Worm (Caenorhabditis elegans) whole organism, L4 larva: ENCODE results near the gene F13H10.3.
A peak's percentile ranks its signal among the peaks of the same experiment; 100 is the strongest.

Experiments used
- F37D6.2 ChIP-seq: sonication (generic microtip); optimal IDR thresholded peaks from 2 replicates; lab custom pipeline; 2016; ENCODE audit warnings: mild to moderate bottlenecking, missing genetic modification characterization, missing compliant biosample characterization
- F49E8.2 ChIP-seq: sonication (generic microtip); optimal IDR thresholded peaks from 2 replicates; lab custom pipeline; 2016; ENCODE audit warnings: missing compliant biosample characterization, mild to moderate bottlenecking, missing genetic modification characterization, borderline replicate concordance
- T20F7.1 ChIP-seq: fragments of 200-800 bp; sonication (Bioruptor generic); optimal IDR thresholded peaks from 2 replicates; lab custom pipeline; 2018; ENCODE audit warnings: mild to moderate bottlenecking, missing genetic modification characterization, missing compliant biosample characterization
- Y48G9A.11 ChIP-seq: fragments of 200-800 bp; sonication (Bioruptor generic); IDR thresholded peaks from 2 replicates; pipeline ENCODE4 v1.3.6; 2022; ENCODE audit warnings: missing genetic modification reagents, missing genetic modification characterization, missing compliant biosample characterization
- ZK337.2 ChIP-seq: fragments of 200-800 bp; sonication (Bioruptor generic); IDR thresholded peaks from 2 replicates; pipeline ENCODE4 v1.3.6; 2022; ENCODE audit warnings: missing genetic modification reagents, missing genetic modification characterization, missing compliant biosample characterization
- aha-1 ChIP-seq: fragments of 150-350 bp; peaks from one replicate; lab custom pipeline; 2014; ENCODE audit warnings: missing biosample characterization, missing genetic modification characterization
- aly-2 ChIP-seq: sonication (generic microtip); optimal IDR thresholded peaks from 2 replicates; lab custom pipeline; 2018; ENCODE audit warnings: missing biosample characterization, missing genetic modification characterization
- arid-1 ChIP-seq: fragments of 200-800 bp; sonication (Bioruptor generic); conservative IDR thresholded peaks from 2 replicates; pipeline ENCODE4 v1.3.6; 2022; ENCODE audit warnings: missing genetic modification reagents, missing genetic modification characterization, missing compliant biosample characterization
- attf-4 ChIP-seq: sonication (generic microtip); optimal IDR thresholded peaks from 3 replicates; lab custom pipeline; 2017; ENCODE audit warnings: missing biosample characterization, missing genetic modification characterization
- ceh-20 ChIP-seq: fragments of 200-800 bp; sonication (Bioruptor generic); IDR thresholded peaks from 2 replicates; pipeline ENCODE4 v1.3.6; 2022; ENCODE audit warnings: missing genetic modification reagents, missing genetic modification characterization, missing compliant biosample characterization
- ceh-44 ChIP-seq: fragments of 200-800 bp; sonication (Bioruptor generic); IDR thresholded peaks from 2 replicates; pipeline ENCODE4 v1.3.6; 2022; ENCODE audit warnings: missing genetic modification reagents, missing genetic modification characterization, missing compliant biosample characterization
- ceh-62 ChIP-seq: sonication (generic microtip); optimal IDR thresholded peaks from 2 replicates; lab custom pipeline; 2017; ENCODE audit warnings: missing biosample characterization, missing genetic modification characterization
- ces-1 ChIP-seq: fragments of 150-350 bp; sonication (generic microtip); optimal IDR thresholded peaks from 4 replicates; lab custom pipeline; 2014; ENCODE audit warnings: missing biosample characterization, missing genetic modification reagents, missing genetic modification characterization
- ctbp-1 ChIP-seq: fragments of 200-800 bp; sonication (Bioruptor generic); IDR thresholded peaks from 2 replicates; pipeline ENCODE4 v1.3.6; 2022; ENCODE audit warnings: missing genetic modification reagents, missing genetic modification characterization, missing compliant biosample characterization
- daf-12 ChIP-seq: fragments of 150-350 bp; optimal IDR thresholded peaks from 2 replicates; lab custom pipeline; 2014; ENCODE audit warnings: missing biosample characterization, missing genetic modification reagents, missing genetic modification characterization
- daf-16 ChIP-seq, 3 experiments: sonication (generic microtip); optimal IDR thresholded peaks; 2 replicates each; lab custom pipeline; 2016 to 2017; ENCODE audit warnings: missing genetic modification characterization in 3 of 3, missing genetic modification reagents in 3 of 3, mild to moderate bottlenecking in 2 of 3, missing compliant biosample characterization in 2 of 3, missing biosample characterization in 1 of 3, moderate library complexity in 1 of 3
- daf-8 ChIP-seq: fragments of 200-800 bp; sonication (Bioruptor generic); IDR thresholded peaks from 2 replicates; pipeline ENCODE4 v1.3.6; 2022; ENCODE audit warnings: missing genetic modification characterization, missing compliant biosample characterization
- dmd-6 ChIP-seq: fragments of 200-800 bp; sonication (Bioruptor generic); IDR thresholded peaks from 2 replicates; pipeline ENCODE4 v1.3.6; 2022; ENCODE audit warnings: missing genetic modification reagents, missing genetic modification characterization, missing compliant biosample characterization
- dpl-1 ChIP-seq: fragments of 150-350 bp; optimal IDR thresholded peaks from 2 replicates; lab custom pipeline; 2014; ENCODE audit warnings: missing biosample characterization, missing genetic modification reagents, missing genetic modification characterization
- duxl-1 ChIP-seq: sonication (generic microtip); optimal IDR thresholded peaks from 2 replicates; lab custom pipeline; 2016; ENCODE audit warnings: mild to moderate bottlenecking, missing genetic modification characterization, moderate library complexity, missing compliant biosample characterization; ENCODE audit not compliant: poor library complexity
- dve-1 ChIP-seq: sonication (generic microtip); optimal IDR thresholded peaks from 2 replicates; lab custom pipeline; 2017; ENCODE audit warnings: antibody characterized with exemption, mild to moderate bottlenecking, missing genetic modification characterization, missing compliant biosample characterization; ENCODE audit not compliant: insufficient read depth
- gei-8 ChIP-seq: fragments of 200-800 bp; sonication (Bioruptor generic); optimal IDR thresholded peaks from 2 replicates; lab custom pipeline; 2018; ENCODE audit warnings: mild to moderate bottlenecking, missing genetic modification characterization, missing compliant biosample characterization
- hlh-11 ChIP-seq: fragments of 200-800 bp; sonication (Bioruptor generic); optimal IDR thresholded peaks from 2 replicates; lab custom pipeline; 2018; ENCODE audit warnings: mild to moderate bottlenecking, missing genetic modification characterization, missing compliant biosample characterization
- hlh-30 ChIP-seq: sonication (generic microtip); optimal IDR thresholded peaks from 2 replicates; lab custom pipeline; 2017; ENCODE audit warnings: antibody characterized with exemption, mild to moderate bottlenecking, missing genetic modification characterization, missing compliant biosample characterization; ENCODE audit not compliant: insufficient read depth
- hmg-1.1 ChIP-seq: fragments of 200-800 bp; sonication (Bioruptor generic); IDR thresholded peaks from 2 replicates; pipeline ENCODE4 v1.3.6; 2022; ENCODE audit warnings: missing genetic modification reagents, missing genetic modification characterization, missing compliant biosample characterization
- lin-15B ChIP-seq: fragments of 150-350 bp; sonication (generic microtip); optimal IDR thresholded peaks from 3 replicates; lab custom pipeline; 2014; ENCODE audit warnings: missing biosample characterization, missing genetic modification characterization
- lin-38 ChIP-seq: fragments of 200-800 bp; sonication (Bioruptor generic); IDR thresholded peaks from 2 replicates; pipeline ENCODE4 v1.3.6; 2022; ENCODE audit warnings: missing genetic modification reagents, missing genetic modification characterization, missing compliant biosample characterization
- lin-39 ChIP-seq: fragments of 150-350 bp; optimal IDR thresholded peaks from 2 replicates; lab custom pipeline; 2014; ENCODE audit warnings: missing biosample characterization, missing genetic modification reagents, missing genetic modification characterization
- madf-5 ChIP-seq, 2 experiments: fragments of 200-800 bp; sonication (Bioruptor generic); IDR thresholded peaks; 2 replicates each; pipeline ENCODE4 v1.3.6; 2022; ENCODE audit warnings: missing compliant biosample characterization in 2 of 2, missing genetic modification characterization in 2 of 2
- mdl-1 ChIP-seq, 2 experiments: fragments of 150-350 bp in 1 of 2; sonication (generic microtip) in 1 of 2; optimal IDR thresholded peaks; 2 replicates each; lab custom pipeline; 2014 to 2017; ENCODE audit warnings: missing biosample characterization in 2 of 2, missing genetic modification characterization in 2 of 2
- mep-1 ChIP-seq: fragments of 150-350 bp; sonication (generic microtip); optimal IDR thresholded peaks from 3 replicates; lab custom pipeline; 2014; ENCODE audit warnings: missing biosample characterization, missing genetic modification characterization
- mes-2 ChIP-seq: sonication (generic microtip); optimal IDR thresholded peaks from 2 replicates; lab custom pipeline; 2016; ENCODE audit warnings: missing genotype, mild to moderate bottlenecking, missing genetic modification characterization, missing compliant biosample characterization; ENCODE audit not compliant: poor library complexity, severe bottlenecking
- mxl-2 ChIP-seq: fragments of 200-800 bp; sonication (Bioruptor generic); conservative IDR thresholded peaks from 2 replicates; pipeline ENCODE4 v1.3.6; 2022; ENCODE audit warnings: missing genetic modification reagents, missing genetic modification characterization, missing compliant biosample characterization
- mxl-3 ChIP-seq: fragments of 200-800 bp; sonication (Bioruptor generic); optimal IDR thresholded peaks from 2 replicates; lab custom pipeline; 2018; ENCODE audit warnings: mild to moderate bottlenecking, missing genetic modification characterization, missing compliant biosample characterization
- nhr-111 ChIP-seq: fragments of 200-800 bp; sonication (Bioruptor generic); optimal IDR thresholded peaks from 2 replicates; lab custom pipeline; 2018; ENCODE audit warnings: mild to moderate bottlenecking, missing genetic modification characterization, missing compliant biosample characterization
- nhr-25 ChIP-seq: sonication (generic microtip); optimal IDR thresholded peaks from 2 replicates; lab custom pipeline; 2017; ENCODE audit warnings: missing genetic modification characterization, mild to moderate bottlenecking, missing compliant biosample characterization, antibody characterized with exemption, moderate library complexity, borderline replicate concordance; ENCODE audit not compliant: insufficient read depth
- nhr-28 ChIP-seq: fragments of 150-350 bp; optimal IDR thresholded peaks from 2 replicates; lab custom pipeline; 2014; ENCODE audit warnings: missing biosample characterization, missing genetic modification characterization
- nhr-48 ChIP-seq: sonication (generic microtip); optimal IDR thresholded peaks from 2 replicates; lab custom pipeline; 2016; ENCODE audit warnings: mild to moderate bottlenecking, missing genetic modification characterization, missing compliant biosample characterization
- nhr-6 ChIP-seq: fragments of 150-350 bp; optimal IDR thresholded peaks from 2 replicates; lab custom pipeline; 2014; ENCODE audit warnings: missing biosample characterization, missing genetic modification characterization
- nhr-77 ChIP-seq: fragments of 150-350 bp; optimal IDR thresholded peaks from 2 replicates; lab custom pipeline; 2014; ENCODE audit warnings: missing biosample characterization, missing genetic modification characterization
- php-3 ChIP-seq: fragments of 200-800 bp; sonication (Bioruptor generic); IDR thresholded peaks from 2 replicates; pipeline ENCODE4 v1.3.6; 2022; ENCODE audit warnings: missing genetic modification reagents, missing genetic modification characterization, missing compliant biosample characterization
- pqm-1 ChIP-seq: sonication (generic microtip); optimal IDR thresholded peaks from 2 replicates; lab custom pipeline; 2017; ENCODE audit warnings: missing biosample characterization, missing genetic modification characterization
- saeg-2 ChIP-seq: fragments of 200-800 bp; sonication (Bioruptor generic); IDR thresholded peaks from 2 replicates; pipeline ENCODE4 v1.3.6; 2022; ENCODE audit warnings: missing genetic modification reagents, missing genetic modification characterization, missing compliant biosample characterization
- skn-1 ChIP-seq: fragments of 150-350 bp; optimal IDR thresholded peaks from 2 replicates; lab custom pipeline; 2014; ENCODE audit warnings: missing biosample characterization, missing genetic modification characterization
- tra-1 ChIP-seq: fragments of 200-800 bp; sonication (Bioruptor generic); IDR thresholded peaks from 2 replicates; pipeline ENCODE4 v1.3.6; 2022; ENCODE audit warnings: missing genetic modification reagents, missing genetic modification characterization, missing compliant biosample characterization
- zip-2 ChIP-seq: fragments of 150-350 bp; optimal IDR thresholded peaks from 2 replicates; lab custom pipeline; 2014; ENCODE audit warnings: missing biosample characterization, missing genetic modification characterization
- ztf-11 ChIP-seq: fragments of 150-350 bp; optimal IDR thresholded peaks from 2 replicates; lab custom pipeline; 2014; ENCODE audit warnings: missing biosample characterization, missing genetic modification characterization

Gene F13H10.3

ce11 chrIV:11015881-11016280, at the start of gene F13H10.3:
Gene F13H10.3, minus strand, starts transcription at chrIV:11015953.
- TF ChIP-seq aha-1 (peak; percentile 77), ztf-11 (tag; lab: Kevin White, UChicago) (no peak), mxl-3 (GFP tag; lab: Kevin White, UChicago) (peak; percentile 40), dpl-1 (GFP tag; lab: Kevin White, UChicago) (peak; percentile 6), ceh-62 (no peak), lin-39 (tag; lab: Kevin White, UChicago) (no peak), T20F7.1 (GFP tag; lab: Kevin White, UChicago) (peak; percentile 35), ctbp-1 (GFP tag; lab: Robert Waterston, UW) (no peak), mdl-1 (tag; optimal IDR thresholded peaks at IDR 0.05; lab: Kevin White, UChicago) (peak in 1 of 2 experiments; percentile 78), nhr-25 (tag; lab: Kevin White, UChicago) (no peak), lin-38 (GFP tag; lab: Robert Waterston, UW) (0 out of 2 replicates have a peak, but pooled peaks have one; percentile 13), hlh-11 (tag; lab: Kevin White, UChicago) (peak; percentile 72), daf-12 (tag; lab: Kevin White, UChicago) (no peak), zip-2 (tag; lab: Kevin White, UChicago) (no peak), nhr-77 (tag; lab: Kevin White, UChicago) (peak; percentile 59), F37D6.2 (tag; lab: Kevin White, UChicago) (no peak), daf-16 (GFP tag; optimal IDR thresholded peaks at IDR 0.05; lab: Kevin White, UChicago) (no peak), daf-16 (tag; optimal IDR thresholded peaks at IDR 0.05; lab: Kevin White, UChicago) (peak; percentile 75), skn-1 (tag; lab: Kevin White, UChicago) (no peak), daf-8 (GFP tag; lab: Robert Waterston, UW) (no peak), aly-2 (tag; lab: Kevin White, UChicago) (no peak), duxl-1 (peak; percentile 20), mep-1 (tag; lab: Kevin White, UChicago) (peak; percentile 38), gei-8 (GFP tag; lab: Kevin White, UChicago) (no peak), ces-1 (no peak), ceh-44 (no peak), lin-15B (tag; lab: Kevin White, UChicago) (no peak), dve-1 (tag; lab: Kevin White, UChicago) (peak; percentile 68), saeg-2 (no peak), hmg-1.1 (GFP tag; lab: Robert Waterston, UW) (no peak), pqm-1 (tag; lab: Kevin White, UChicago) (peak; percentile 92), attf-4 (tag; lab: Kevin White, UChicago) (no peak), nhr-6 (no peak), nhr-48 (tag; lab: Kevin White, UChicago) (no peak), arid-1 (0 out of 2 replicates have a peak, but pooled peaks have one; percentile 32), Y48G9A.11 (GFP tag; lab: Robert Waterston, UW) (no peak), tra-1 (0 out of 2 replicates have a peak, but pooled peaks have one; percentile 16), mes-2 (tag; lab: Kevin White, UChicago) (no peak), ZK337.2 (GFP tag; lab: Robert Waterston, UW) (no peak), php-3 (GFP tag; lab: Robert Waterston, UW) (no peak), hlh-30 (peak; percentile 59), nhr-111 (GFP tag; lab: Kevin White, UChicago) (no peak), dmd-6 (GFP tag; lab: Robert Waterston, UW) (peak; percentile 75), mxl-2 (GFP tag; lab: Robert Waterston, UW) (no peak), madf-5 (GFP tag; IDR thresholded peaks at IDR 0.05; lab: Robert Waterston, UW) (no peak), nhr-28 (peak; percentile 61), F49E8.2 (tag; lab: Kevin White, UChicago) (no peak), ceh-20 (GFP tag; lab: Robert Waterston, UW) (no peak)
